Worm (Caenorhabditis elegans) whole organism, L1 larva: ENCODE results near the gene F26A1.19.

Experiments used
- C04F5.9 ChIP-seq: sonication (generic microtip); optimal IDR thresholded peaks from 2 replicates; lab custom pipeline; 2016; ENCODE audit warnings: missing genetic modification characterization, missing compliant biosample characterization
- C16A3.4 ChIP-seq: fragments of 150-350 bp; optimal IDR thresholded peaks from 2 replicates; lab custom pipeline; 2014; ENCODE audit warnings: missing biosample characterization, missing genetic modification characterization
- C34B4.2 ChIP-seq: sonication (generic microtip); optimal IDR thresholded peaks from 2 replicates; lab custom pipeline; 2017; ENCODE audit warnings: mild to moderate bottlenecking, missing genetic modification characterization, missing compliant biosample characterization
- F16B12.6 ChIP-seq: fragments of 150-350 bp; optimal IDR thresholded peaks from 2 replicates; lab custom pipeline; 2014; ENCODE audit warnings: missing biosample characterization, missing genetic modification characterization
- Y116A8C.19 ChIP-seq: sonication (generic microtip); optimal IDR thresholded peaks from 2 replicates; lab custom pipeline; 2016; ENCODE audit warnings: missing compliant biosample characterization, missing genetic modification characterization, borderline replicate concordance
- ceh-63 ChIP-seq: fragments of 200-800 bp; sonication (Bioruptor generic); optimal IDR thresholded peaks from 2 replicates; lab custom pipeline; 2018; ENCODE audit warnings: mild to moderate bottlenecking, missing genetic modification characterization, missing compliant biosample characterization
- ceh-8 ChIP-seq: fragments of 200-800 bp; sonication (Bioruptor generic); optimal IDR thresholded peaks from 2 replicates; lab custom pipeline; 2018; ENCODE audit warnings: mild to moderate bottlenecking, missing genetic modification characterization, moderate library complexity, missing compliant biosample characterization
- ceh-82 ChIP-seq, 3 experiments: fragments of 150-350 bp in 1 of 3; sonication (generic microtip) in 2 of 3; optimal IDR thresholded peaks; 2 replicates each; lab custom pipeline; 2014 to 2017; ENCODE audit warnings: missing biosample characterization in 3 of 3, missing genetic modification characterization in 3 of 3
- ceh-88 ChIP-seq: fragments of 200-800 bp; sonication (Bioruptor generic); IDR thresholded peaks from 2 replicates; pipeline ENCODE4 v1.3.6; 2022; ENCODE audit warnings: missing genetic modification characterization, missing compliant biosample characterization
- ceh-90 ChIP-seq: sonication (generic microtip); optimal IDR thresholded peaks from 2 replicates; lab custom pipeline; 2016; ENCODE audit warnings: missing genetic modification characterization, missing compliant biosample characterization
- ces-1 ChIP-seq: fragments of 150-350 bp; optimal IDR thresholded peaks from 2 replicates; lab custom pipeline; 2014; ENCODE audit warnings: missing biosample characterization, missing genetic modification reagents, missing genetic modification characterization
- dpl-1 ChIP-seq, 3 experiments: fragments of 150-350 bp in 2 of 3; sonication (generic microtip) in 1 of 3; optimal IDR thresholded peaks; 2 replicates each; lab custom pipeline; 2014 to 2017; ENCODE audit warnings: missing biosample characterization in 3 of 3, missing genetic modification characterization in 3 of 3, missing genetic modification reagents in 3 of 3
- efl-1 ChIP-seq, 4 experiments: fragments of 150-350 bp; optimal IDR thresholded peaks in 3 of 4; peaks in 1 of 4; 1 replicate in 1 of 4; 2 replicates in 3 of 4; lab custom pipeline; 2014; ENCODE audit warnings: missing biosample characterization in 2 of 4, missing genetic modification characterization in 2 of 4, missing genetic modification reagents in 2 of 4
- egl-13 ChIP-seq: sonication (generic microtip); optimal IDR thresholded peaks from 2 replicates; lab custom pipeline; 2016; ENCODE audit warnings: missing genotype, missing genetic modification reagents, missing genetic modification characterization, missing compliant biosample characterization
- egl-27 ChIP-seq, 2 experiments: fragments of 150-350 bp in 1 of 2; sonication (generic microtip); optimal IDR thresholded peaks; 3 replicates each; lab custom pipeline; 2017 to 2018; ENCODE audit warnings: missing biosample characterization in 2 of 2, missing genetic modification characterization in 2 of 2, missing genetic modification reagents in 2 of 2
- elt-2 ChIP-seq: sonication (generic microtip); optimal IDR thresholded peaks from 2 replicates; lab custom pipeline; 2016; ENCODE audit warnings: missing genetic modification characterization, mild to moderate bottlenecking, inconsistent platforms, missing compliant biosample characterization, missing genetic modification reagents
- elt-3 ChIP-seq, 6 experiments: fragments of 150-350 bp in 1 of 6; sonication (generic microtip); optimal IDR thresholded peaks; 2 replicates each; lab custom pipeline; 2017 to 2018; ENCODE audit warnings: missing biosample characterization in 6 of 6, missing genetic modification characterization in 6 of 6, inconsistent platforms in 1 of 6
- ets-5 ChIP-seq: fragments of 200-800 bp; sonication (Bioruptor generic); IDR thresholded peaks from 2 replicates; pipeline ENCODE4 v1.3.6; 2022; ENCODE audit warnings: missing genetic modification characterization, missing compliant biosample characterization
- fkh-8 ChIP-seq: sonication (generic microtip); optimal IDR thresholded peaks from 2 replicates; lab custom pipeline; 2016; ENCODE audit warnings: mild to moderate bottlenecking, missing genetic modification characterization, missing compliant biosample characterization
- hlh-17 ChIP-seq: fragments of 200-800 bp; sonication (Bioruptor generic); optimal IDR thresholded peaks from 2 replicates; lab custom pipeline; 2018; ENCODE audit warnings: missing genetic modification characterization, mild to moderate bottlenecking, missing compliant biosample characterization, moderate library complexity, borderline replicate concordance
- isw-1 ChIP-seq: fragments of 200-800 bp; sonication (Bioruptor generic); IDR thresholded peaks from 2 replicates; pipeline ENCODE4 v1.3.6; 2022; ENCODE audit warnings: missing genetic modification characterization, missing compliant biosample characterization
- jun-1 ChIP-seq: fragments of 150-350 bp; optimal IDR thresholded peaks from 2 replicates; lab custom pipeline; 2014; ENCODE audit warnings: missing biosample characterization, missing genetic modification reagents, missing genetic modification characterization
- lin-14 ChIP-seq: fragments of 200-800 bp; sonication (Bioruptor generic); optimal IDR thresholded peaks from 2 replicates; lab custom pipeline; 2018; ENCODE audit warnings: mild to moderate bottlenecking, missing genetic modification characterization, moderate library complexity, missing compliant biosample characterization
- lsy-2 ChIP-seq, 2 experiments: fragments of 150-350 bp; optimal IDR thresholded peaks; 2 replicates each; lab custom pipeline; 2014; ENCODE audit warnings: missing biosample characterization in 2 of 2, missing genetic modification characterization in 2 of 2
- mab-9 ChIP-seq: fragments of 200-800 bp; sonication (Bioruptor generic); IDR thresholded peaks from 2 replicates; pipeline ENCODE4 v1.3.6; 2022; ENCODE audit warnings: missing genetic modification reagents, missing genetic modification characterization, missing compliant biosample characterization
- mef-2 ChIP-seq: fragments of 150-350 bp; optimal IDR thresholded peaks from 2 replicates; lab custom pipeline; 2014; ENCODE audit warnings: missing biosample characterization, missing genetic modification characterization
- nhr-11 ChIP-seq: fragments of 150-350 bp; optimal IDR thresholded peaks from 2 replicates; lab custom pipeline; 2014; ENCODE audit warnings: missing biosample characterization, missing genetic modification characterization
- nhr-12 ChIP-seq: sonication (generic microtip); optimal IDR thresholded peaks from 2 replicates; lab custom pipeline; 2017; ENCODE audit warnings: missing biosample characterization, missing genetic modification characterization
- nhr-19 ChIP-seq: fragments of 200-800 bp; sonication (Bioruptor generic); conservative IDR thresholded peaks from 2 replicates; pipeline ENCODE4 v1.3.6; 2022; ENCODE audit warnings: missing genetic modification characterization, missing compliant biosample characterization
- nhr-237 ChIP-seq: fragments of 150-350 bp; optimal IDR thresholded peaks from 2 replicates; lab custom pipeline; 2014; ENCODE audit warnings: missing biosample characterization, missing genetic modification characterization
- nhr-28 ChIP-seq: fragments of 150-350 bp; optimal IDR thresholded peaks from 2 replicates; lab custom pipeline; 2014; ENCODE audit warnings: missing biosample characterization, missing genetic modification characterization
- nhr-71 ChIP-seq: sonication (generic microtip); optimal IDR thresholded peaks from 2 replicates; lab custom pipeline; 2016; ENCODE audit warnings: mild to moderate bottlenecking, missing genetic modification characterization, moderate library complexity, missing compliant biosample characterization
- nhr-76 ChIP-seq: sonication (generic microtip); optimal IDR thresholded peaks from 2 replicates; lab custom pipeline; 2017; ENCODE audit warnings: missing biosample characterization, missing genetic modification characterization
- nhr-77 ChIP-seq: fragments of 150-350 bp; optimal IDR thresholded peaks from 2 replicates; lab custom pipeline; 2014; ENCODE audit warnings: missing biosample characterization, missing genetic modification characterization
- nhr-84 ChIP-seq: sonication (generic microtip); optimal IDR thresholded peaks from 2 replicates; lab custom pipeline; 2017; ENCODE audit warnings: missing biosample characterization, missing genetic modification characterization
- pag-3 ChIP-seq: sonication (generic microtip); optimal IDR thresholded peaks from 2 replicates; lab custom pipeline; 2017; ENCODE audit warnings: missing genetic modification characterization, mild to moderate bottlenecking, missing compliant biosample characterization, antibody characterized with exemption, borderline replicate concordance; ENCODE audit not compliant: insufficient read depth
- pax-3 ChIP-seq: fragments of 200-800 bp; sonication (Bioruptor generic); optimal IDR thresholded peaks from 2 replicates; lab custom pipeline; 2018; ENCODE audit warnings: mild to moderate bottlenecking, missing genetic modification characterization, moderate library complexity, missing compliant biosample characterization
- pqm-1 ChIP-seq: sonication (generic microtip); optimal IDR thresholded peaks from 3 replicates; lab custom pipeline; 2017; ENCODE audit warnings: missing biosample characterization, missing genetic modification characterization
- rnt-1 ChIP-seq: sonication (generic microtip); optimal IDR thresholded peaks from 2 replicates; lab custom pipeline; 2016; ENCODE audit warnings: mild to moderate bottlenecking, missing genetic modification characterization, moderate library complexity, missing compliant biosample characterization
- snpc-4 ChIP-seq: fragments of 150-350 bp; optimal IDR thresholded peaks from 2 replicates; lab custom pipeline; 2014; ENCODE audit warnings: missing biosample characterization, missing genetic modification characterization
- sox-4 ChIP-seq: sonication (generic microtip); optimal IDR thresholded peaks from 2 replicates; lab custom pipeline; 2016; ENCODE audit warnings: missing genetic modification characterization, missing compliant biosample characterization
- sptf-1 ChIP-seq: fragments of 150-350 bp; optimal IDR thresholded peaks from 2 replicates; lab custom pipeline; 2014; ENCODE audit warnings: missing biosample characterization, missing genetic modification characterization
- sup-37 ChIP-seq: fragments of 200-800 bp; sonication (Bioruptor generic); optimal IDR thresholded peaks from 2 replicates; lab custom pipeline; 2018; ENCODE audit warnings: mild to moderate bottlenecking, missing genetic modification characterization, missing compliant biosample characterization
- swsn-7 ChIP-seq: sonication (generic microtip); optimal IDR thresholded peaks from 2 replicates; lab custom pipeline; 2016; ENCODE audit warnings: missing genetic modification characterization, missing compliant biosample characterization
- tbx-2 ChIP-seq: sonication (generic microtip); optimal IDR thresholded peaks from 2 replicates; lab custom pipeline; 2016; ENCODE audit warnings: missing genetic modification characterization, missing compliant biosample characterization
- unc-130 ChIP-seq: fragments of 150-350 bp; optimal IDR thresholded peaks from 2 replicates; lab custom pipeline; 2017; ENCODE audit warnings: missing biosample characterization, missing genetic modification characterization, inconsistent platforms
- unc-30 ChIP-seq: sonication (generic microtip); optimal IDR thresholded peaks from 2 replicates; lab custom pipeline; 2017; ENCODE audit warnings: missing biosample characterization, missing genetic modification characterization
- unc-62 ChIP-seq: fragments of 150-350 bp; optimal IDR thresholded peaks from 2 replicates; lab custom pipeline; 2014; ENCODE audit warnings: missing biosample characterization, missing genetic modification reagents, missing genetic modification characterization
- unc-98 ChIP-seq: fragments of 200-800 bp; sonication (Bioruptor generic); IDR thresholded peaks from 2 replicates; pipeline ENCODE4 v1.3.6; 2022; ENCODE audit warnings: missing genetic modification characterization, missing compliant biosample characterization
- xbp-1 ChIP-seq: sonication (generic microtip); optimal IDR thresholded peaks from 2 replicates; lab custom pipeline; 2016; ENCODE audit warnings: missing genetic modification characterization, missing compliant biosample characterization
- zag-1 ChIP-seq: fragments of 150-350 bp; optimal IDR thresholded peaks from 2 replicates; lab custom pipeline; 2014; ENCODE audit warnings: missing biosample characterization, missing genetic modification characterization
- zip-4 ChIP-seq: fragments of 200-800 bp; sonication (Bioruptor generic); optimal IDR thresholded peaks from 2 replicates; lab custom pipeline; 2018; ENCODE audit warnings: mild to moderate bottlenecking, missing genetic modification characterization, moderate library complexity, missing compliant biosample characterization
- ztf-11 ChIP-seq, 2 experiments: sonication (generic microtip); optimal IDR thresholded peaks; 2 replicates each; lab custom pipeline; 2016 to 2017; ENCODE audit warnings: missing genetic modification characterization in 2 of 2, missing biosample characterization in 1 of 2, missing compliant biosample characterization in 1 of 2

The F26A1.19 gene

DNA sequence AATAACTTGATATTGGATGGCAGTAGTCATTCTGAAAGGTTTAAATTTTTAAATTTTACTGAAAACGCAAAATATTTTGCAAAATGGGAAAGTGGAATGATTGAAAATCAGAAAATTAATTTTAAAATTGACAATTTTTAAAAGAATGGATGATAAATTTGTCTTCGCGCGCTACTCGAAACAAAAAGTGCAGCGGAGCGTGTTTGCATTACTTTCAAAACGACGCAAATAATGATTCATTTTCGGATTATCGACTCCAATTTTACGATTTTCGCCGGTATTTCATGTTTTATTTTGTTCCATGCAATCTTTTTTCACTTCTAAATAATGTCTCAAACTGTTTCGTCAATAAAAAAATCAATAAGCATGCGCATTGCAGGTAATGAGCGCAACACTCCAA, 40.8 kb downstream of the F26A1.19 start, which contains the start of the genes tost-1 and arx-6:
Gene tost-1, minus strand, starts transcription at position 31 of the 400 bp plus-strand sequence.
Gene arx-6, plus strand, starts transcription at position 378 of the 400 bp plus-strand sequence.
- TF ChIP-seq unc-62 (no peak), elt-3 (tag; optimal IDR thresholded peaks at IDR 0.05; lab: Kevin White, UChicago) (no peak), ceh-8 (GFP tag; lab: Kevin White, UChicago) (no peak), sup-37 (GFP tag; lab: Kevin White, UChicago) (no peak), unc-130 (tag; lab: Kevin White, UChicago) (no peak), dpl-1 (GFP tag; optimal IDR thresholded peaks at IDR 0.05; lab: Kevin White, UChicago) (peak; percentile 84 to 92 (median 89)), lsy-2 (tag; optimal IDR thresholded peaks at IDR 0.05; lab: Kevin White, UChicago) (peak; percentile 42 to 73), ceh-88 (GFP tag; lab: Robert Waterston, UW) (no peak), ets-5 (no peak), efl-1 (optimal IDR thresholded peaks at IDR 0.05; lab: Kevin White, UChicago) (peak; percentile 90 to 96), efl-1 (GFP tag; optimal IDR thresholded peaks at IDR 0.05 in 1 of 2; lab: Kevin White, UChicago) (peak; percentile 90 to 99), nhr-19 (GFP tag; lab: Robert Waterston, UW) (peak; percentile 20; the same call in 1 of the 2 replicates), xbp-1 (tag; lab: Kevin White, UChicago) (peak; percentile 36), sox-4 (no peak), nhr-76 (tag; lab: Kevin White, UChicago) (no peak), F16B12.6 (tag; lab: Kevin White, UChicago) (peak; percentile 4), C34B4.2 (no peak), lin-14 (GFP tag; lab: Kevin White, UChicago) (peak; percentile 18), jun-1 (no peak), nhr-77 (tag; lab: Kevin White, UChicago) (no peak), snpc-4 (no peak), C16A3.4 (tag; lab: Kevin White, UChicago) (peak; percentile 57), egl-27 (tag; optimal IDR thresholded peaks at IDR 0.05; lab: Kevin White, UChicago) (no peak), unc-98 (no peak), tbx-2 (tag; lab: Kevin White, UChicago) (peak; percentile 27), nhr-237 (tag; lab: Kevin White, UChicago) (no peak), ceh-82 (tag; optimal IDR thresholded peaks at IDR 0.05; lab: Kevin White, UChicago) (peak in 2 of 3 experiments; percentile 2 to 30), isw-1 (GFP tag; lab: Robert Waterston, UW) (no peak), C04F5.9 (peak; percentile 5), egl-13 (tag; lab: Kevin White, UChicago) (no peak), nhr-28 (tag; lab: Kevin White, UChicago) (no peak), ces-1 (GFP tag; lab: Kevin White, UChicago) (no peak), hlh-17 (GFP tag; lab: Kevin White, UChicago) (no peak), zip-4 (GFP tag; lab: Kevin White, UChicago) (no peak), nhr-11 (no peak), pag-3 (no peak), Y116A8C.19 (tag; lab: Kevin White, UChicago) (no peak), ztf-11 (tag; optimal IDR thresholded peaks at IDR 0.05; lab: Kevin White, UChicago) (no peak), nhr-84 (tag; lab: Kevin White, UChicago) (no peak), swsn-7 (peak; percentile 23), mef-2 (tag; lab: Kevin White, UChicago) (no peak), fkh-8 (tag; lab: Kevin White, UChicago) (peak; percentile 16), rnt-1 (tag; lab: Kevin White, UChicago) (peak; percentile 41), pax-3 (tag; lab: Kevin White, UChicago) (no peak), mab-9 (GFP tag; lab: Robert Waterston, UW) (no peak), unc-30 (tag; lab: Kevin White, UChicago) (no peak), nhr-71 (peak; percentile 51), zag-1 (no peak), sptf-1 (tag; lab: Kevin White, UChicago) (no peak), nhr-12 (tag; lab: Kevin White, UChicago) (no peak), ceh-90 (no peak), elt-2 (tag; lab: Kevin White, UChicago) (no peak), ceh-63 (GFP tag; lab: Kevin White, UChicago) (no peak), pqm-1 (tag; lab: Kevin White, UChicago) (no peak)
